Worm (Caenorhabditis elegans) whole organism, late embryonic: ENCODE measurements around the gene Y49E10.21.

ENCODE experiments used
- ceh-45 ChIP-seq: fragments of 200-800 bp; sonication (Bioruptor generic); IDR thresholded peaks from 2 replicates; pipeline ENCODE4 v1.3.6; 2022; ENCODE audit warnings: missing genetic modification reagents, missing genetic modification characterization, missing compliant biosample characterization
- ceh-9 ChIP-seq: sonication (generic microtip); optimal IDR thresholded peaks from 2 replicates; lab custom pipeline; 2016; ENCODE audit warnings: mild to moderate bottlenecking, missing genetic modification characterization, inconsistent platforms, missing compliant biosample characterization
- dve-1 ChIP-seq: sonication (generic microtip); optimal IDR thresholded peaks from 2 replicates; lab custom pipeline; 2017; ENCODE audit warnings: antibody characterized with exemption, mild to moderate bottlenecking, missing genetic modification characterization, missing compliant biosample characterization
- hlh-30 ChIP-seq: sonication (generic microtip); optimal IDR thresholded peaks from 2 replicates; lab custom pipeline; 2017; ENCODE audit warnings: antibody characterized with exemption, missing genetic modification characterization, missing compliant biosample characterization; ENCODE audit not compliant: insufficient read depth
- pha-4 ChIP-seq: fragments of 150-350 bp; optimal IDR thresholded peaks from 2 replicates; lab custom pipeline; 2018; ENCODE audit warnings: missing biosample characterization, missing genetic modification reagents, missing genetic modification characterization
- pqm-1 ChIP-seq: sonication (generic microtip); optimal IDR thresholded peaks from 2 replicates; lab custom pipeline; 2016; ENCODE audit warnings: missing genetic modification characterization, missing compliant biosample characterization
- unc-42 ChIP-seq: sonication (generic microtip); optimal IDR thresholded peaks from 2 replicates; lab custom pipeline; 2016; ENCODE audit warnings: missing genotype, missing genetic modification characterization, missing compliant biosample characterization

DNA sequence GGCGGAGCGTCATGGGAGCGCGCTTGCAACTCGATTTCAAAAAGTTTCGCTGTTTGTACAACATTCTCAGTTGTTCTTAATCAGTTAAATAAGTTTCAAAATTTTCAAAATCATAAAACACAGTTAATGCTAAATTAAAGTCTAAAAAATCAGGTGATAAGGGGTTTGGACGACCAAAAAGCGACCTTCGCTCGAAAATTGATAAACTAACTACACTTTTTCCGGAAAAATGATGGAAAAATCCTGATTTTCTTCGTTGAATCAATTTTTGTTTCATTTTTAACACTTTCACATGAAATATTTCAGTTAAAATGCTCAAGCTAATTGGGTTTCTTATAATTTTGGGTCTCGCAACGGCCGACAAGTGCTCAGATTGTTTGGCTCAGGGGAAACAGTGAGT is 27.2 kb upstream of the Y49E10.21 start, which contains the start of gene Y49E10.16:
- TF ChIP-seq unc-42 (no peak), pqm-1 (tag; lab: Kevin White, UChicago) (no peak), hlh-30 (tag; lab: Kevin White, UChicago) (no peak), ceh-45 (no peak), dve-1 (tag; lab: Kevin White, UChicago) (no peak), pha-4 (tag; lab: Kevin White, UChicago) (no peak), ceh-9 (no peak)
